Worm (Caenorhabditis elegans) whole organism, midembryonic: ENCODE results near the gene atgp-2.

Experiments used
- T22C8.4 ChIP-seq: fragments of 200-800 bp; sonication (Bioruptor generic); IDR thresholded peaks from 2 replicates; pipeline ENCODE4 v1.3.6; 2022; ENCODE audit warnings: missing genetic modification characterization, missing compliant biosample characterization
- cog-1 ChIP-seq: sonication (generic microtip); optimal IDR thresholded peaks from 2 replicates; lab custom pipeline; 2016; ENCODE audit warnings: missing genetic modification characterization, missing compliant biosample characterization
- flt-1 ChIP-seq: fragments of 200-800 bp; sonication (Bioruptor generic); IDR thresholded peaks from 2 replicates; pipeline ENCODE4 v1.3.6; 2022; ENCODE audit warnings: missing genetic modification characterization, missing compliant biosample characterization
- klf-2 ChIP-seq: fragments of 200-800 bp; sonication (Bioruptor generic); conservative IDR thresholded peaks from 2 replicates; pipeline ENCODE4 v1.3.6; 2022; ENCODE audit warnings: missing genetic modification reagents, missing genetic modification characterization, missing compliant biosample characterization
- med-1 ChIP-seq: sonication (generic microtip); optimal IDR thresholded peaks from 2 replicates; lab custom pipeline; 2017; ENCODE audit warnings: missing genetic modification characterization, mild to moderate bottlenecking, missing compliant biosample characterization, antibody characterized with exemption, missing genetic modification reagents; ENCODE audit not compliant: insufficient read depth
- ref-1 ChIP-seq: fragments of 200-800 bp; sonication (Bioruptor generic); conservative IDR thresholded peaks from 2 replicates; pipeline ENCODE4 v1.3.6; 2022; ENCODE audit warnings: missing genetic modification reagents, missing genetic modification characterization, missing compliant biosample characterization
- tab-1 ChIP-seq: fragments of 200-800 bp; sonication (Bioruptor generic); IDR thresholded peaks from 2 replicates; pipeline ENCODE4 v1.3.6; 2022; ENCODE audit warnings: missing genetic modification characterization, missing compliant biosample characterization
- ztf-23 ChIP-seq: fragments of 200-800 bp; sonication (Bioruptor generic); IDR thresholded peaks from 2 replicates; pipeline ENCODE4 v1.3.6; 2022; ENCODE audit warnings: missing genetic modification reagents, missing genetic modification characterization, missing compliant biosample characterization
- ztf-29 ChIP-seq: fragments of 200-800 bp; sonication (Bioruptor generic); IDR thresholded peaks from 2 replicates; pipeline ENCODE4 v1.3.6; 2022; ENCODE audit warnings: missing genetic modification reagents, missing genetic modification characterization, missing compliant biosample characterization

ce11 chrII:14666274-14666673 is 22.4 kb upstream of the atgp-2 start:
- no peak for TF ChIP-seq flt-1
- no peak for TF ChIP-seq ztf-29 (GFP tag; lab: Robert Waterston, UW)
- TF ChIP-seq ref-1 (GFP tag; lab: Robert Waterston, UW): no peak
- TF ChIP-seq klf-2 (GFP tag; lab: Robert Waterston, UW): no peak
- TF ChIP-seq tab-1 (GFP tag; lab: Robert Waterston, UW): no peak
- no peak for TF ChIP-seq ztf-23 (GFP tag; lab: Robert Waterston, UW)
- TF ChIP-seq med-1 (GFP tag; lab: Kevin White, UChicago): no peak
- no peak for TF ChIP-seq cog-1
- TF ChIP-seq T22C8.4 (GFP tag; lab: Robert Waterston, UW): no peak
